Worm (Caenorhabditis elegans) whole organism, late embryonic: ENCODE data around the gene C14B9.2.

Source experiments
- T23F11.4 ChIP-seq: fragments of 200-800 bp; sonication (Bioruptor generic); optimal IDR thresholded peaks from 2 replicates; lab custom pipeline; 2018; ENCODE audit warnings: mild to moderate bottlenecking, missing genetic modification characterization, missing compliant biosample characterization
- ceh-14 ChIP-seq: sonication (generic microtip); optimal IDR thresholded peaks from 2 replicates; lab custom pipeline; 2016; ENCODE audit warnings: missing genotype, missing genetic modification characterization, missing compliant biosample characterization
- madf-2 ChIP-seq: sonication (generic microtip); optimal IDR thresholded peaks from 2 replicates; lab custom pipeline; 2017; ENCODE audit warnings: missing genetic modification characterization, missing compliant biosample characterization
- nhr-232 ChIP-seq: sonication (generic microtip); optimal IDR thresholded peaks from 2 replicates; lab custom pipeline; 2016; ENCODE audit warnings: missing genetic modification characterization, missing compliant biosample characterization
- rnt-1 ChIP-seq: sonication (generic microtip); optimal IDR thresholded peaks from 2 replicates; lab custom pipeline; 2016; ENCODE audit warnings: missing genetic modification characterization, missing compliant biosample characterization
- tbx-2 ChIP-seq: sonication (generic microtip); optimal IDR thresholded peaks from 2 replicates; lab custom pipeline; 2016; ENCODE audit warnings: missing genetic modification characterization, missing compliant biosample characterization
- unc-55 ChIP-seq: sonication (generic microtip); optimal IDR thresholded peaks from 2 replicates; lab custom pipeline; 2017; ENCODE audit warnings: missing biosample characterization, missing genetic modification reagents, missing genetic modification characterization

DNA sequence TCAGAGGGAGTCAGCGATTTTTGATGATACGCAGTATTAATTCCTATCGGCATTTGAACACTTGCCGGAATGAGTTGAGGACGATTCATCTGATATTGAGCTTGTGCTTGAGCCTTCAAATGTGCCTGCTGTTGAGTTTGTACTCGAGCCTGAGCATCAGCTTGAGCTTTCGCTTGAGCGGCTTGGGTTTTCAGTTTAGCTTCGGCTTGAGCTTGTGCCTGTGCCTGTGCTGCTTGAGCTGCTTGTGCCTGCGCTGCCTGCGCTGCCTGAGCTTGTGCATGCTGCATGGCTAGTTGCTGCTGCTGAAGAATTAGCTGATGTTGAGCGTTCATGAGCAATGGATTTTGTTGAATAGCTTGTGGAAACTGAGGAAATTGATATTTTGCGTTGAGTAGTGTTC, 17.6 kb upstream of the C14B9.2 start:
- TF ChIP-seq tbx-2 (no peak), madf-2 (tag; lab: Kevin White, UChicago) (no peak), unc-55 (GFP tag; lab: Kevin White, UChicago) (no peak), T23F11.4 (GFP tag; lab: Kevin White, UChicago) (no peak), rnt-1 (no peak), nhr-232 (no peak), ceh-14 (no peak)
